Worm (Caenorhabditis elegans): ENCODE results near the gene ZK1128.7.
A peak's percentile ranks its signal among the peaks of the same experiment; 100 is the strongest.

ZK1128.7 gene

DNA sequence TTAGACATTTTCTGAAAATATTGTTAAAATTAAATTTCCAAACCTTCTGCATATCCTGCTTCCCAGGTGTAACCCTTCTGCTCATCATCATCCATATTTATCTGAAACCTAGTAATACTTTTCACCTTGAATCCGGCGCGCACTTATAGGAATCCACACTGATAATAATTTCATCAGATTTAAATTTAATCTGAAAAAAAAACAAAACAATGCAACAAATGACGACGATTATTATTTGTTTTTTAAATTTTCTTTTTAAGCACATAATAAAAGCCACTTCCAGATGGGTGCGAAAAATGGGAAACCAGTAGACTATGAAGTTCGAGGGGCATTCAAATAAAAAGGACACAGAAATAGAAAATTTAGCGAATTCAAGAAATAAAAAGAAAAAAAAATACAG, 46.1 kb upstream of the ZK1128.7 start, which contains the start of gene gtf-2H2C:
gtf-2H2C (minus strand) TSS at position 101 of the 400 bp plus-strand sequence.
- TF ChIP-seq egl-44 (GFP tag; IDR thresholded peaks at IDR 0.05) (no peak), madf-6 (GFP tag; IDR thresholded peaks at IDR 0.05) (peak; percentile 44; the same call in 1 of the 2 replicates), bed-2 (GFP tag; IDR thresholded peaks at IDR 0.05) (no peak), Y79H2A.3 (GFP tag; conservative IDR thresholded peaks at IDR 0.05) (0 out of 2 replicates have a peak, but pooled peaks have one; percentile 27), B0336.3 (GFP tag; IDR thresholded peaks at IDR 0.05) (0 out of 2 replicates have a peak, but pooled peaks have one; percentile 9), pbrm-1 (GFP tag; IDR thresholded peaks at IDR 0.05) (no peak), mcd-1 (GFP tag; IDR thresholded peaks at IDR 0.05) (no peak), tbx-9 (tag; optimal IDR thresholded peaks at IDR 0.05; ENCODE audit: borderline replicate concordance) (no peak), cebp-1 (GFP tag; IDR thresholded peaks at IDR 0.05) (no peak), cebp-1 (tag; optimal IDR thresholded peaks at IDR 0.05) (peak; percentile 18)

DNA sequence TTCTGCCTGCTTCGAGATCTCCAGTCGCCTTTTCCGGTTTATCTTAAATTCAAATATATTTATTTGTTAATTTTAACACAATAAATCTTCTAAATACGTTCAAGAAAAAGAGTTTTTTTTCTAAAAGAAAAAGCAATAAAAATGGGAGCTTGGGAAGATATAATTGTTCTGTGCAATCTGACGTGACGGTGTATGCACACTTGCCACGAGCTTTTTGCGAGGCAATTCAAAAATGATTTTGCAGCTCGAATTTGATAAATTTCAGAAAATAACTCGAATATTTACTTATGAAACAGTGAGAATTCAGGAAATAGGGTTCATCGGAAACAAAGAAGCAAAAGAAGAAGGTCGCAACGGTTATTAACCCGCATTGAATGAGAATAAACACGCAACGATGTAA, 43.7 kb upstream of the ZK1128.7 start:
- TF ChIP-seq lsl-1 (GFP tag; optimal IDR thresholded peaks at IDR 0.05): peak; percentile 42
- TF ChIP-seq efl-1 (GFP tag; optimal IDR thresholded peaks at IDR 0.05): peak; percentile 66
- TF ChIP-seq hmg-1.2 (GFP tag; IDR thresholded peaks at IDR 0.05): peak; percentile 12; the same call in 1 of the 2 replicates
- TF ChIP-seq lin-54 (GFP tag; optimal IDR thresholded peaks at IDR 0.05): peak; percentile 81
- TF ChIP-seq fkh-3 (tag; optimal IDR thresholded peaks at IDR 0.05): no peak
- TF ChIP-seq nfyb-1 (GFP tag; IDR thresholded peaks at IDR 0.05): 0 out of 2 replicates have a peak, but pooled peaks have one; percentile 35
- TF ChIP-seq dpl-1 (GFP tag; optimal IDR thresholded peaks at IDR 0.05): peak; percentile 57
- TF ChIP-seq pbrm-1 (GFP tag; IDR thresholded peaks at IDR 0.05): no peak
- 0 out of 2 replicates have a peak, but pooled peaks have one; percentile 18 for TF ChIP-seq F33H1.4 (GFP tag; IDR thresholded peaks at IDR 0.05)
- TF ChIP-seq snpc-4 (GFP tag; optimal IDR thresholded peaks at IDR 0.05): no peak
- TF ChIP-seq snpc-4 (tag; optimal IDR thresholded peaks at IDR 0.05): peak in 1 of 4 experiments; percentile 6
- peak; percentile 37; the same call in 1 of the 2 replicates for TF ChIP-seq madf-6 (GFP tag; IDR thresholded peaks at IDR 0.05)
- TF ChIP-seq unc-62 (GFP tag; optimal IDR thresholded peaks at IDR 0.05): no peak
- no peak for TF ChIP-seq dpff-1 (tag; optimal IDR thresholded peaks at IDR 0.05)
- TF ChIP-seq lin-35 (GFP tag; optimal IDR thresholded peaks at IDR 0.05): peak in 1 of 3 experiments; percentile 54

- 0 out of 2 replicates have a peak, but pooled peaks have one; percentile 64 for TF ChIP-seq ekl-4 (GFP tag; IDR thresholded peaks at IDR 0.05)
- TF ChIP-seq hmg-1.2 (GFP tag; IDR thresholded peaks at IDR 0.05): peak; percentile 31; the same call in 1 of the 2 replicates
- peak; percentile 23 for TF ChIP-seq chd-7 (tag; optimal IDR thresholded peaks at IDR 0.05)
- no peak for TF ChIP-seq tbx-9 (tag; optimal IDR thresholded peaks at IDR 0.05; ENCODE audit: borderline replicate concordance)
- no peak for TF ChIP-seq ztf-18 (tag; optimal IDR thresholded peaks at IDR 0.05)
- 0 out of 2 replicates have a peak, but pooled peaks have one; percentile 51 for TF ChIP-seq madf-3 (GFP tag; IDR thresholded peaks at IDR 0.05)
- TF ChIP-seq efl-1 (GFP tag; optimal IDR thresholded peaks at IDR 0.05): peak; percentile 35
- TF ChIP-seq snpc-1.1 (tag; optimal IDR thresholded peaks at IDR 0.05; ENCODE audit: insufficient read depth): no peak
- peak; percentile 13; the same call in 1 of the 2 replicates for TF ChIP-seq dox-1 (GFP tag; IDR thresholded peaks at IDR 0.05)
- TF ChIP-seq ztf-26 (tag; optimal IDR thresholded peaks at IDR 0.05): no peak
- peak; percentile 96 for TF ChIP-seq zfh-2 (GFP tag; conservative IDR thresholded peaks at IDR 0.05)
- TF ChIP-seq lin-26 (GFP tag; IDR thresholded peaks at IDR 0.05): 0 out of 2 replicates have a peak, but pooled peaks have one; percentile 24
- TF ChIP-seq F33H1.4 (GFP tag; IDR thresholded peaks at IDR 0.05): no peak
- no peak for TF ChIP-seq hmg-20 (GFP tag; IDR thresholded peaks at IDR 0.05)
- TF ChIP-seq nhr-120 (GFP tag; IDR thresholded peaks at IDR 0.05): 0 out of 2 replicates have a peak, but pooled peaks have one; percentile 57
- no peak for TF ChIP-seq mcd-1 (GFP tag; IDR thresholded peaks at IDR 0.05)
- TF ChIP-seq let-607 (tag; optimal IDR thresholded peaks at IDR 0.05): no peak
- TF ChIP-seq egrh-3 (GFP tag; IDR thresholded peaks at IDR 0.05): peak; percentile 88
- TF ChIP-seq bed-2 (GFP tag; IDR thresholded peaks at IDR 0.05): 0 out of 2 replicates have a peak, but pooled peaks have one; percentile 68
- TF ChIP-seq madf-6 (GFP tag; IDR thresholded peaks at IDR 0.05): peak; percentile 52; the same call in 1 of the 2 replicates
- no peak for TF ChIP-seq die-1 (tag; optimal IDR thresholded peaks at IDR 0.05)
- TF ChIP-seq ama-1 (optimal IDR thresholded peaks at IDR 0.05): no peak
- no peak for TF ChIP-seq ama-1 (GFP tag; optimal IDR thresholded peaks at IDR 0.05)
- no peak for TF ChIP-seq repo-1 (tag; optimal IDR thresholded peaks at IDR 0.05)
- TF ChIP-seq cebp-1 (GFP tag; IDR thresholded peaks at IDR 0.05): no peak
- peak; percentile 29 for TF ChIP-seq cebp-1 (tag; optimal IDR thresholded peaks at IDR 0.05)
- no peak for TF ChIP-seq mel-28 (tag; optimal IDR thresholded peaks at IDR 0.05; ENCODE audit: borderline replicate concordance)
- TF ChIP-seq lin-54 (GFP tag; optimal IDR thresholded peaks at IDR 0.05): no peak
- peak; percentile 66; the same call in 1 of the 2 replicates for TF ChIP-seq nfyb-1 (GFP tag; IDR thresholded peaks at IDR 0.05)
Measured at ce11 chrIII:10094538-10094937, 42.3 kb upstream of the ZK1128.7 start.
